Fruit fly (Drosophila melanogaster) whole organism, embryonic: ENCODE results near the gene CG4956.

Experiments used
- C15 ChIP-seq: fragments of 200-800 bp; sonication (Bioruptor generic); IDR thresholded peaks from 3 replicates; pipeline ENCODE4 v1.3.6; 2022; ENCODE audit warnings: missing biosample characterization, missing genetic modification characterization
- CG10274 ChIP-seq: fragments of 200-800 bp; sonication (Bioruptor generic); optimal IDR thresholded peaks from 3 replicates; lab custom pipeline; 2017; ENCODE audit warnings: missing biosample characterization, mild to moderate bottlenecking, missing genetic modification characterization
- CG10543 ChIP-seq: fragments of 200-800 bp; sonication (Bioruptor generic); optimal IDR thresholded peaks from 3 replicates; lab custom pipeline; 2017; ENCODE audit warnings: missing biosample characterization, mild to moderate bottlenecking, missing genetic modification characterization, moderate library complexity
- CG10979 ChIP-seq: fragments of 200-800 bp; sonication (Bioruptor generic); optimal IDR thresholded peaks from 2 replicates; lab custom pipeline; 2018; ENCODE audit warnings: missing biosample characterization, mild to moderate bottlenecking, missing genetic modification characterization, moderate library complexity
- CG13894 ChIP-seq: fragments of 200-800 bp; sonication (Bioruptor generic); optimal IDR thresholded peaks from 3 replicates; lab custom pipeline; 2018; ENCODE audit warnings: missing biosample characterization, mild to moderate bottlenecking, missing genetic modification characterization, moderate library complexity
- CG14710 ChIP-seq: fragments of 200-800 bp; sonication (Bioruptor generic); optimal IDR thresholded peaks from 3 replicates; lab custom pipeline; 2019; ENCODE audit warnings: missing biosample characterization, mild to moderate bottlenecking, missing genetic modification characterization, moderate library complexity
- CG14965 ChIP-seq: fragments of 200-800 bp; sonication (Bioruptor generic); optimal IDR thresholded peaks from 2 replicates; lab custom pipeline; 2016; ENCODE audit warnings: missing biosample characterization, missing genetic modification characterization, borderline replicate concordance
- CG1529 ChIP-seq: fragments of 200-800 bp; sonication (Bioruptor generic); optimal IDR thresholded peaks from 3 replicates; lab custom pipeline; 2018; ENCODE audit warnings: missing biosample characterization, missing genetic modification characterization
- CG1603 ChIP-seq: fragments of 200-800 bp; sonication (Bioruptor generic); optimal IDR thresholded peaks from 2 replicates; lab custom pipeline; 2019; ENCODE audit warnings: missing biosample characterization, mild to moderate bottlenecking, missing genetic modification characterization, moderate library complexity
- CG1647 ChIP-seq: fragments of 200-800 bp; sonication (Bioruptor generic); optimal IDR thresholded peaks from 3 replicates; lab custom pipeline; 2016; ENCODE audit warnings: missing biosample characterization, missing genetic modification characterization
- CG17186 ChIP-seq: fragments of 200-800 bp; sonication (Bioruptor generic); optimal IDR thresholded peaks from 3 replicates; lab custom pipeline; 2017; ENCODE audit warnings: missing biosample characterization, missing genetic modification reagents, missing genetic modification characterization
- CG17359 ChIP-seq: fragments of 200-800 bp; sonication (Bioruptor generic); optimal IDR thresholded peaks from 3 replicates; lab custom pipeline; 2018; ENCODE audit warnings: missing biosample characterization, mild to moderate bottlenecking, missing genetic modification characterization, moderate library complexity
- CG17829 ChIP-seq: fragments of 200-800 bp; optimal IDR thresholded peaks from 2 replicates; lab custom pipeline; 2019; ENCODE audit warnings: missing biosample characterization, mild to moderate bottlenecking, missing genetic modification characterization, moderate library complexity
- CG17912 ChIP-seq: fragments of 200-800 bp; sonication (Bioruptor generic); optimal IDR thresholded peaks from 2 replicates; lab custom pipeline; 2018; ENCODE audit warnings: missing biosample characterization, mild to moderate bottlenecking, missing genetic modification characterization
- CG2120 ChIP-seq: fragments of 200-800 bp; sonication (Bioruptor generic); optimal IDR thresholded peaks from 3 replicates; lab custom pipeline; 2016; ENCODE audit warnings: missing biosample characterization, missing genetic modification characterization
- CG2202 ChIP-seq: fragments of 200-800 bp; sonication (Bioruptor generic); optimal IDR thresholded peaks from 2 replicates; lab custom pipeline; 2018; ENCODE audit warnings: missing biosample characterization, mild to moderate bottlenecking, missing genetic modification characterization
- CG2678 ChIP-seq: fragments of 200-800 bp; sonication (Bioruptor generic); optimal IDR thresholded peaks from 3 replicates; lab custom pipeline; 2019; ENCODE audit warnings: missing biosample characterization, mild to moderate bottlenecking, missing genetic modification characterization, moderate library complexity
- CG31388 ChIP-seq: fragments of 200-800 bp; sonication (Bioruptor generic); optimal IDR thresholded peaks from 2 replicates; lab custom pipeline; 2016; ENCODE audit warnings: missing biosample characterization, missing genetic modification characterization
- CG3163 ChIP-seq: fragments of 200-800 bp; sonication (Bioruptor generic); optimal IDR thresholded peaks from 3 replicates; lab custom pipeline; 2016; ENCODE audit warnings: missing biosample characterization, missing genetic modification characterization
- CG4360 ChIP-seq: fragments of 200-800 bp; sonication (Bioruptor generic); IDR thresholded peaks from 2 replicates; pipeline ENCODE4 v1.3.6; 2022; ENCODE audit warnings: missing biosample characterization, missing genetic modification characterization
- CG6689 ChIP-seq: fragments of 200-800 bp; sonication (Bioruptor generic); IDR thresholded peaks from 2 replicates; pipeline ENCODE4 v1.3.6; 2022; ENCODE audit warnings: missing biosample characterization, missing genetic modification characterization
- CG8924 ChIP-seq: fragments of 200-800 bp; optimal IDR thresholded peaks from 3 replicates; lab custom pipeline; 2019; ENCODE audit warnings: missing biosample characterization, mild to moderate bottlenecking, missing genetic modification characterization, moderate library complexity
- CHES-1-like ChIP-seq: fragments of 200-800 bp; sonication (Bioruptor generic); optimal IDR thresholded peaks from 2 replicates; lab custom pipeline; 2016; ENCODE audit warnings: missing biosample characterization, missing genetic modification characterization
- Dll ChIP-seq: fragments of 200-800 bp; sonication (Bioruptor generic); IDR thresholded peaks from 4 replicates; pipeline ENCODE4 v1.3.6; 2022; ENCODE audit warnings: missing biosample characterization, missing genetic modification characterization; ENCODE audit not compliant: partially characterized antibody
- E2f2 ChIP-seq: fragments of 200-800 bp; sonication (Bioruptor generic); IDR thresholded peaks from 2 replicates; pipeline ENCODE4 v1.3.6; 2022; ENCODE audit warnings: missing biosample characterization, missing genetic modification characterization
- Elba2 ChIP-seq: fragments of 200-800 bp; sonication (Bioruptor generic); optimal IDR thresholded peaks from 3 replicates; lab custom pipeline; 2016; ENCODE audit warnings: missing biosample characterization, missing genetic modification characterization
- H2.0 ChIP-seq: fragments of 200-800 bp; sonication (Bioruptor generic); IDR thresholded peaks from 2 replicates; pipeline ENCODE4 v1.3.6; 2022; ENCODE audit warnings: missing biosample characterization, missing genetic modification characterization
- Jarid2 ChIP-seq: fragments of 200-800 bp; sonication (Bioruptor generic); optimal IDR thresholded peaks from 3 replicates; lab custom pipeline; 2017; ENCODE audit warnings: mild to moderate bottlenecking, missing biosample characterization, missing genetic modification reagents, missing genetic modification characterization
- Max ChIP-seq: fragments of 200-800 bp; sonication (Bioruptor generic); optimal IDR thresholded peaks from 2 replicates; lab custom pipeline; 2016; ENCODE audit warnings: missing biosample characterization, mild to moderate bottlenecking, missing genetic modification characterization
- NK7.1 ChIP-seq: fragments of 200-800 bp; sonication (Bioruptor generic); optimal IDR thresholded peaks from 3 replicates; lab custom pipeline; 2016; ENCODE audit warnings: missing biosample characterization, missing genetic modification characterization
- Opbp ChIP-seq: fragments of 200-800 bp; sonication (Bioruptor generic); IDR thresholded peaks from 3 replicates; pipeline ENCODE4 v1.3.6; 2022; ENCODE audit warnings: missing biosample characterization, missing genetic modification characterization; ENCODE audit not compliant: partially characterized antibody
- Poxn ChIP-seq: fragments of 200-800 bp; sonication (Bioruptor generic); IDR thresholded peaks from 2 replicates; pipeline ENCODE4 v1.3.6; 2022; ENCODE audit warnings: missing biosample characterization, missing genetic modification characterization
- ac ChIP-seq: fragments of 200-800 bp; sonication (Bioruptor generic); optimal IDR thresholded peaks from 3 replicates; lab custom pipeline; 2017; ENCODE audit warnings: missing biosample characterization, mild to moderate bottlenecking, missing genetic modification characterization
- ase ChIP-seq: fragments of 200-800 bp; sonication (Bioruptor generic); IDR thresholded peaks from 3 replicates; pipeline ENCODE4 v1.3.6; 2022; ENCODE audit warnings: missing biosample characterization, missing genetic modification characterization
- crol ChIP-seq: fragments of 200-800 bp; sonication (Bioruptor generic); IDR thresholded peaks from 2 replicates; pipeline ENCODE4 v1.3.6; 2022; ENCODE audit warnings: missing biosample characterization, missing genetic modification characterization
- fu2 ChIP-seq: fragments of 200-800 bp; sonication (Bioruptor generic); optimal IDR thresholded peaks from 2 replicates; lab custom pipeline; 2016; ENCODE audit warnings: missing biosample characterization, missing genetic modification characterization
- gcm ChIP-seq: fragments of 200-800 bp; sonication (Bioruptor generic); optimal IDR thresholded peaks from 2 replicates; lab custom pipeline; 2019; ENCODE audit warnings: missing biosample characterization, mild to moderate bottlenecking, missing genetic modification characterization, moderate library complexity
- gem ChIP-seq: fragments of 200-800 bp; sonication (Bioruptor generic); optimal IDR thresholded peaks from 2 replicates; lab custom pipeline; 2019; ENCODE audit warnings: missing biosample characterization, mild to moderate bottlenecking, missing genetic modification characterization, moderate library complexity
- hkb ChIP-seq, 2 experiments: fragments of 200-800 bp in 1 of 2; fragments of >200 bp in 1 of 2; sonication (Bioruptor generic) in 1 of 2; IDR thresholded peaks in 1 of 2; optimal IDR thresholded peaks in 1 of 2; 2 replicates each; pipeline versions ENCODE4 v1.3.6 to Lab custom; 2017 to 2022; ENCODE audit warnings: missing biosample characterization in 1 of 2, missing genetic modification characterization in 1 of 2
- insv ChIP-seq, 2 experiments: fragments of 200-800 bp; sonication (Bioruptor generic); optimal IDR thresholded peaks; 3 replicates each; lab custom pipeline; 2016 to 2018; ENCODE audit warnings: missing biosample characterization in 2 of 2, missing genetic modification characterization in 2 of 2
- knrl ChIP-seq: fragments of 200-800 bp; sonication (Bioruptor generic); IDR thresholded peaks from 3 replicates; pipeline ENCODE4 v1.3.6; 2022; ENCODE audit warnings: missing biosample characterization, missing genetic modification characterization; ENCODE audit not compliant: partially characterized antibody
- nerfin-1 ChIP-seq: fragments of 200-800 bp; sonication (Bioruptor generic); optimal IDR thresholded peaks from 3 replicates; lab custom pipeline; 2019; ENCODE audit warnings: missing biosample characterization, mild to moderate bottlenecking, missing genetic modification characterization, moderate library complexity
- ranshi ChIP-seq: fragments of 200-800 bp; sonication (Bioruptor generic); IDR thresholded peaks from 2 replicates; pipeline ENCODE4 v1.3.6; 2022; ENCODE audit warnings: missing biosample characterization, missing genetic modification characterization
- sc ChIP-seq, 3 experiments: fragments of >200 bp in 2 of 3; fragments of 200-800 bp in 1 of 3; sonication (Bioruptor generic) in 1 of 3; optimal IDR thresholded peaks; 2 replicates in 2 of 3; 3 replicates in 1 of 3; lab custom pipeline; 2017; ENCODE audit warnings: mild to moderate bottlenecking in 1 of 3, missing biosample characterization in 1 of 3, missing genetic modification characterization in 1 of 3, missing genetic modification reagents in 1 of 3
- seq ChIP-seq: fragments of 200-800 bp; sonication (Bioruptor generic); IDR thresholded peaks from 2 replicates; pipeline ENCODE4 v1.3.6; 2022; ENCODE audit warnings: missing biosample characterization, missing genetic modification characterization
- so ChIP-seq: fragments of 200-800 bp; sonication (Bioruptor generic); IDR thresholded peaks from 3 replicates; pipeline ENCODE4 v1.3.6; 2022; ENCODE audit warnings: missing biosample characterization, missing genetic modification characterization
- sob ChIP-seq: fragments of 200-800 bp; sonication (Bioruptor generic); IDR thresholded peaks from 2 replicates; pipeline ENCODE4 v1.3.6; 2022; ENCODE audit warnings: missing biosample characterization, missing genetic modification characterization
- ttk ChIP-seq: fragments of 200-800 bp; sonication (Bioruptor generic); IDR thresholded peaks from 2 replicates; pipeline ENCODE4 v2.1.2; 2022; ENCODE audit warnings: missing biosample characterization, missing genetic modification characterization

The CG4956 gene

DNA sequence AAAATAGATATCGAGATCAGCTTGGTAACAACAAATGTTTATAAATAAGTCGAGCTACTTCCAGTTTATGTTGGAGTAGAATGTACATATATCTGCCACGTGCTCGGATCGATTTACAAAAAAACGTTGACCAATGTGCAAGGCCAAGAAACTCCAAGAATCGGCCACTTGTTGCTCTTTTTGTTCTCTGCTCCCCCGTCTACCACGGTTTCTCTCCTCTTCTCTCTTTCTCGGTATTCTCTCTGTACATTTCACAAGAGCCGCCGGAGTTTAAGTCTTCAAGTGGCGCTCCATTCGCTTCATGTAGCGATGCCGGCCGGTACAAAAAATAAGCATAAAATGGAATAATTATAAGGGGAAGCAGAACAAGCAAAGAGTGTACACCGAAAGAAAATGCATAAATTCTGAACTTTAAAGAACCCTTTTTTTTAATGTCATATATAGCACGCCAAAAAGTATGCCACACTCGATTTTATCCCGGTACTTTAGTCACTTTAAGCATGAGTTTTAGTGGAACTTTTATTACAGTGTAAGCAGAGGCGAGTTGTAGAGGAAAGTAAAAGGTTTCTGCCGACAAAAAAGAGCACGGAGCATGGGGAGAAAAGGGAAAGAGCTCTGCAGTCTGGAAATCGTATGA, 40.3 kb downstream of the CG4956 start (continued):
- TF ChIP-seq CG6689 (GFP tag; lab: Robert Waterston, UW) (peak; percentile 93), nerfin-1 (peak; percentile 89), E2f2 (GFP tag; lab: Robert Waterston, UW) (peak; percentile 68; the same call in 1 of the 2 replicates), CG14710 (peak; percentile 94), CG1603 (tag; lab: Kevin White, UChicago) (peak; percentile 96), CG13894 (tag; lab: Kevin White, UChicago) (no peak), CG2120 (GFP tag; lab: Kevin White, UChicago) (peak; percentile 91), crol (peak; percentile 47; the same call in 1 of the 2 replicates), Max (GFP tag; lab: Kevin White, UChicago) (peak; percentile 86), Dll (no peak), sc (optimal IDR thresholded peaks at IDR 0.05; lab: Kevin White, UChicago) (no peak), sc (GFP tag; optimal IDR thresholded peaks at IDR 0.05; lab: Kevin White, UChicago) (peak; percentile 95), Opbp (no peak), sob (GFP tag; lab: Robert Waterston, UW) (peak; percentile 91), so (GFP tag; lab: Robert Waterston, UW) (peak; percentile 73; the same call in 1 of the 3 replicates), CG2678 (tag; lab: Kevin White, UChicago) (peak; percentile 95), ttk (peak; percentile 94), CG2202 (peak; percentile 92), Elba2 (GFP tag; lab: Kevin White, UChicago) (no peak), H2.0 (GFP tag; lab: Robert Waterston, UW) (peak; percentile 87), CHES-1-like (GFP tag; lab: Kevin White, UChicago) (peak; percentile 89), CG4360 (GFP tag; lab: Robert Waterston, UW) (peak; percentile 71; the same call in 1 of the 2 replicates), CG10543 (GFP tag; lab: Kevin White, UChicago) (no peak), seq (GFP tag; lab: Robert Waterston, UW) (peak; percentile 69), CG1647 (GFP tag; lab: Kevin White, UChicago) (peak; percentile 94), CG10274 (GFP tag; lab: Kevin White, UChicago) (peak; percentile 59), CG8924 (peak; percentile 92), CG17912 (GFP tag; lab: Kevin White, UChicago) (peak; percentile 10), CG17186 (GFP tag; lab: Kevin White, UChicago) (peak; percentile 83), CG17829 (tag; lab: Kevin White, UChicago) (peak; percentile 94), ac (no peak), CG17359 (tag; lab: Kevin White, UChicago) (peak; percentile 95), CG14965 (GFP tag; lab: Kevin White, UChicago) (peak; percentile 82), CG31388 (GFP tag; lab: Kevin White, UChicago) (peak; percentile 84), fu2 (peak; percentile 87), CG1529 (GFP tag; lab: Kevin White, UChicago) (peak; percentile 95), CG10979 (peak; percentile 97), Jarid2 (GFP tag; lab: Kevin White, UChicago) (peak; percentile 72), gem (tag; lab: Kevin White, UChicago) (peak; percentile 96), NK7.1 (peak; percentile 90), gcm (GFP tag; lab: Kevin White, UChicago) (no peak), insv (GFP tag; optimal IDR thresholded peaks at IDR 0.05; lab: Kevin White, UChicago) (peak; percentile 2 to 12), ranshi (GFP tag; lab: Robert Waterston, UW) (peak; percentile 92), C15 (GFP tag; lab: Robert Waterston, UW) (peak; percentile 53; the same call in 1 of the 3 replicates), ase (GFP tag; lab: Robert Waterston, UW) (peak; percentile 90), Poxn (peak; percentile 61), hkb (optimal IDR thresholded peaks at IDR 0.05; lab: Kevin White, UChicago) (no peak), hkb (GFP tag; IDR thresholded peaks at IDR 0.05; lab: Robert Waterston, UW) (peak; percentile 92), CG3163 (GFP tag; lab: Kevin White, UChicago) (peak; percentile 92), knrl (GFP tag; lab: Robert Waterston, UW) (no peak)
